Fruit fly (Drosophila melanogaster) whole organism, embryonic: Measurements from ENCODE around the gene CG14174.

ENCODE experiments used
- Antp ChIP-seq: fragments of 200-800 bp; sonication (Bioruptor generic); optimal IDR thresholded peaks from 3 replicates; lab custom pipeline; 2016; ENCODE audit warnings: missing biosample characterization, missing genetic modification characterization
- BtbVII ChIP-seq: fragments of 200-800 bp; sonication (Bioruptor generic); optimal IDR thresholded peaks from 3 replicates; lab custom pipeline; 2017; ENCODE audit warnings: missing biosample characterization, mild to moderate bottlenecking, missing genetic modification characterization
- CG10654 ChIP-seq: fragments of 200-800 bp; sonication (Bioruptor generic); optimal IDR thresholded peaks from 2 replicates; lab custom pipeline; 2016; ENCODE audit warnings: missing biosample characterization, missing genetic modification characterization
- CG11504 ChIP-seq: fragments of 200-800 bp; sonication (Bioruptor generic); optimal IDR thresholded peaks from 3 replicates; lab custom pipeline; 2019; ENCODE audit warnings: missing biosample characterization, mild to moderate bottlenecking, missing genetic modification characterization, moderate library complexity
- CG11723 ChIP-seq: fragments of 200-800 bp; sonication (Bioruptor generic); optimal IDR thresholded peaks from 2 replicates; lab custom pipeline; 2017; ENCODE audit warnings: missing biosample characterization, mild to moderate bottlenecking, missing genetic modification characterization
- CG1233 ChIP-seq: fragments of 200-800 bp; sonication (Bioruptor generic); optimal IDR thresholded peaks from 4 replicates; lab custom pipeline; 2018; ENCODE audit warnings: missing biosample characterization, mild to moderate bottlenecking, missing genetic modification characterization
- CG13894 ChIP-seq: fragments of 200-800 bp; sonication (Bioruptor generic); optimal IDR thresholded peaks from 3 replicates; lab custom pipeline; 2018; ENCODE audit warnings: missing biosample characterization, mild to moderate bottlenecking, missing genetic modification characterization, moderate library complexity
- CG1647 ChIP-seq: fragments of 200-800 bp; sonication (Bioruptor generic); optimal IDR thresholded peaks from 3 replicates; lab custom pipeline; 2016; ENCODE audit warnings: missing biosample characterization, missing genetic modification characterization
- CG18476 ChIP-seq: fragments of 200-800 bp; sonication (Bioruptor generic); optimal IDR thresholded peaks from 2 replicates; lab custom pipeline; 2016; ENCODE audit warnings: missing biosample characterization, mild to moderate bottlenecking, missing genetic modification characterization
- CG18764 ChIP-seq: fragments of 200-800 bp; sonication (Bioruptor generic); optimal IDR thresholded peaks from 3 replicates; lab custom pipeline; 2016; ENCODE audit warnings: missing biosample characterization, missing genetic modification characterization
- CG2129 ChIP-seq: fragments of 200-800 bp; sonication (Bioruptor generic); IDR thresholded peaks from 2 replicates; pipeline ENCODE4 v1.3.6; 2022; ENCODE audit warnings: missing biosample characterization, missing genetic modification characterization; ENCODE audit not compliant: partially characterized antibody
- CG33213 ChIP-seq: fragments of 200-800 bp; sonication (Bioruptor generic); optimal IDR thresholded peaks from 3 replicates; lab custom pipeline; 2016; ENCODE audit warnings: missing biosample characterization, missing genetic modification characterization
- CG6689 ChIP-seq: fragments of 200-800 bp; sonication (Bioruptor generic); IDR thresholded peaks from 2 replicates; pipeline ENCODE4 v1.3.6; 2022; ENCODE audit warnings: missing biosample characterization, missing genetic modification characterization
- CG7839 ChIP-seq: fragments of 200-800 bp; sonication (Bioruptor generic); optimal IDR thresholded peaks from 3 replicates; lab custom pipeline; 2018; ENCODE audit warnings: missing biosample characterization, mild to moderate bottlenecking, missing genetic modification characterization, moderate library complexity
- CG9437 ChIP-seq: fragments of 200-800 bp; sonication (Bioruptor generic); optimal IDR thresholded peaks from 2 replicates; lab custom pipeline; 2018; ENCODE audit warnings: missing biosample characterization, mild to moderate bottlenecking, missing genetic modification characterization
- Camta ChIP-seq: fragments of 200-800 bp; sonication (Bioruptor generic); optimal IDR thresholded peaks from 2 replicates; lab custom pipeline; 2016; ENCODE audit warnings: missing biosample characterization, missing genetic modification characterization
- Chrac-16 ChIP-seq: fragments of 200-800 bp; sonication (Bioruptor generic); optimal IDR thresholded peaks from 3 replicates; lab custom pipeline; 2016; ENCODE audit warnings: missing biosample characterization, missing genetic modification characterization
- CrebB ChIP-seq: fragments of 200-800 bp; sonication (Bioruptor generic); optimal IDR thresholded peaks from 3 replicates; lab custom pipeline; 2018; ENCODE audit warnings: missing biosample characterization, mild to moderate bottlenecking, missing genetic modification characterization
- Doc2 ChIP-seq: fragments of 200-800 bp; sonication (Bioruptor generic); IDR thresholded peaks from 2 replicates; pipeline ENCODE4 v1.3.6; 2022; ENCODE audit warnings: missing biosample characterization, missing genetic modification characterization
- Doc3 ChIP-seq: fragments of 200-800 bp; sonication (Bioruptor generic); IDR thresholded peaks from 3 replicates; pipeline ENCODE4 v1.3.6; 2022; ENCODE audit warnings: missing biosample characterization, missing genetic modification characterization; ENCODE audit not compliant: partially characterized antibody
- Drgx ChIP-seq: fragments of 200-800 bp; sonication (Bioruptor generic); IDR thresholded peaks from 2 replicates; pipeline ENCODE4 v1.3.6; 2022; ENCODE audit warnings: missing biosample characterization, missing genetic modification characterization
- Gug ChIP-seq: fragments of 200-800 bp; sonication (Bioruptor generic); IDR thresholded peaks from 4 replicates; pipeline ENCODE4 v1.3.6; 2022; ENCODE audit warnings: missing biosample characterization, missing genetic modification characterization
- Hand ChIP-seq: fragments of 200-800 bp; sonication (Bioruptor generic); optimal IDR thresholded peaks from 2 replicates; lab custom pipeline; 2017; ENCODE audit warnings: mild to moderate bottlenecking, missing biosample characterization, missing genetic modification reagents, missing genetic modification characterization
- Hsf ChIP-seq: fragments of 200-800 bp; sonication (Bioruptor generic); optimal IDR thresholded peaks from 3 replicates; lab custom pipeline; 2016; ENCODE audit warnings: missing biosample characterization, missing genetic modification characterization
- Med ChIP-seq: fragments of 200-800 bp; sonication (Bioruptor generic); peaks from one replicate; lab custom pipeline; 2016; ENCODE audit warnings: missing biosample characterization, missing genetic modification characterization, mild to moderate bottlenecking, inconsistent platforms, moderate library complexity
- Pdp1 ChIP-seq, 2 experiments: fragments of 200-800 bp; sonication (Bioruptor generic); optimal IDR thresholded peaks; 3 replicates each; lab custom pipeline; 2016; ENCODE audit warnings: missing biosample characterization in 2 of 2, missing genetic modification characterization in 2 of 2, mild to moderate bottlenecking in 1 of 2, moderate library complexity in 1 of 2
- Side ChIP-seq: fragments of 200-800 bp; sonication (Bioruptor generic); optimal IDR thresholded peaks from 2 replicates; lab custom pipeline; 2016; ENCODE audit warnings: missing biosample characterization, missing genetic modification characterization
- Six4 ChIP-seq: fragments of 200-800 bp; sonication (Bioruptor generic); optimal IDR thresholded peaks from 2 replicates; lab custom pipeline; 2016; ENCODE audit warnings: missing biosample characterization, missing genetic modification characterization
- TFAM ChIP-seq: fragments of 200-800 bp; sonication (Bioruptor generic); optimal IDR thresholded peaks from 2 replicates; lab custom pipeline; 2017; ENCODE audit warnings: missing biosample characterization, missing genetic modification characterization, inconsistent platforms
- ac ChIP-seq: fragments of 200-800 bp; sonication (Bioruptor generic); optimal IDR thresholded peaks from 3 replicates; lab custom pipeline; 2017; ENCODE audit warnings: missing biosample characterization, mild to moderate bottlenecking, missing genetic modification characterization
- ato ChIP-seq: fragments of 200-800 bp; sonication (Bioruptor generic); IDR thresholded peaks from 2 replicates; pipeline ENCODE4 v1.3.6; 2022; ENCODE audit warnings: missing biosample characterization, missing genetic modification characterization; ENCODE audit not compliant: partially characterized antibody
- chinmo ChIP-seq: fragments of 200-800 bp; sonication (Bioruptor generic); IDR thresholded peaks from 4 replicates; pipeline ENCODE4 v1.3.6; 2022; ENCODE audit warnings: missing biosample characterization, missing genetic modification characterization; ENCODE audit not compliant: partially characterized antibody
- corto ChIP-seq: fragments of 200-800 bp; sonication (Bioruptor generic); optimal IDR thresholded peaks from 2 replicates; lab custom pipeline; 2016; ENCODE audit warnings: missing biosample characterization, mild to moderate bottlenecking, missing genetic modification characterization, moderate library complexity
- cwo ChIP-seq: fragments of 200-800 bp; sonication (Bioruptor generic); optimal IDR thresholded peaks from 3 replicates; lab custom pipeline; 2017; ENCODE audit warnings: missing biosample characterization, missing genetic modification characterization, mild to moderate bottlenecking, moderate library complexity, missing genetic modification reagents
- dmrt11E ChIP-seq: fragments of 200-800 bp; sonication (Bioruptor generic); optimal IDR thresholded peaks from 3 replicates; lab custom pipeline; 2018; ENCODE audit warnings: missing biosample characterization, mild to moderate bottlenecking, missing genetic modification characterization, moderate library complexity
- dmrt99B ChIP-seq: fragments of 200-800 bp; sonication (Bioruptor generic); optimal IDR thresholded peaks from 2 replicates; lab custom pipeline; 2018; ENCODE audit warnings: missing biosample characterization, mild to moderate bottlenecking, missing genetic modification characterization, moderate library complexity
- emc ChIP-seq: fragments of 200-800 bp; sonication (Bioruptor generic); optimal IDR thresholded peaks from 2 replicates; lab custom pipeline; 2016; ENCODE audit warnings: missing biosample characterization, missing genetic modification characterization
- gem ChIP-seq: fragments of 200-800 bp; sonication (Bioruptor generic); optimal IDR thresholded peaks from 2 replicates; lab custom pipeline; 2019; ENCODE audit warnings: missing biosample characterization, mild to moderate bottlenecking, missing genetic modification characterization, moderate library complexity
- ham ChIP-seq: fragments of 200-800 bp; sonication (Bioruptor generic); IDR thresholded peaks from 2 replicates; pipeline ENCODE4 v1.3.6; 2022; ENCODE audit warnings: missing biosample characterization, missing genetic modification characterization
- kay ChIP-seq: fragments of 200-800 bp; sonication (Bioruptor generic); optimal IDR thresholded peaks from 2 replicates; lab custom pipeline; 2016; ENCODE audit warnings: missing biosample characterization, missing genetic modification characterization
- luna ChIP-seq: fragments of 200-800 bp; sonication (Bioruptor generic); optimal IDR thresholded peaks from 2 replicates; lab custom pipeline; 2016; ENCODE audit warnings: missing biosample characterization, missing genetic modification characterization
- prd ChIP-seq, 3 experiments: fragments of >200 bp in 2 of 3; fragments of 200-800 bp in 1 of 3; sonication (Bioruptor generic) in 1 of 3; optimal IDR thresholded peaks in 2 of 3; IDR thresholded peaks in 1 of 3; 2 replicates in 2 of 3; 3 replicates in 1 of 3; pipeline versions ENCODE4 v1.3.6 to Lab custom; 2017 to 2022; ENCODE audit warnings: missing biosample characterization in 1 of 3, missing genetic modification characterization in 1 of 3
- sim ChIP-seq: fragments of 200-800 bp; sonication (Bioruptor generic); IDR thresholded peaks from 2 replicates; pipeline ENCODE4 v1.3.6; 2022; ENCODE audit warnings: missing biosample characterization, missing genetic modification characterization
- sima ChIP-seq: fragments of 200-800 bp; sonication (Bioruptor generic); optimal IDR thresholded peaks from 2 replicates; lab custom pipeline; 2016; ENCODE audit warnings: missing biosample characterization, missing genetic modification characterization
- slou ChIP-seq: fragments of 200-800 bp; sonication (Bioruptor generic); optimal IDR thresholded peaks from 3 replicates; lab custom pipeline; 2016; ENCODE audit warnings: missing biosample characterization, missing genetic modification characterization
- unpg ChIP-seq: fragments of 200-800 bp; sonication (Bioruptor generic); optimal IDR thresholded peaks from 3 replicates; lab custom pipeline; 2018; ENCODE audit warnings: missing biosample characterization, mild to moderate bottlenecking, missing genetic modification characterization, moderate library complexity
- zf30C ChIP-seq: fragments of 200-800 bp; sonication (Bioruptor generic); optimal IDR thresholded peaks from 3 replicates; lab custom pipeline; 2018; ENCODE audit warnings: missing biosample characterization, mild to moderate bottlenecking, missing genetic modification characterization

The CG14174 gene

DNA sequence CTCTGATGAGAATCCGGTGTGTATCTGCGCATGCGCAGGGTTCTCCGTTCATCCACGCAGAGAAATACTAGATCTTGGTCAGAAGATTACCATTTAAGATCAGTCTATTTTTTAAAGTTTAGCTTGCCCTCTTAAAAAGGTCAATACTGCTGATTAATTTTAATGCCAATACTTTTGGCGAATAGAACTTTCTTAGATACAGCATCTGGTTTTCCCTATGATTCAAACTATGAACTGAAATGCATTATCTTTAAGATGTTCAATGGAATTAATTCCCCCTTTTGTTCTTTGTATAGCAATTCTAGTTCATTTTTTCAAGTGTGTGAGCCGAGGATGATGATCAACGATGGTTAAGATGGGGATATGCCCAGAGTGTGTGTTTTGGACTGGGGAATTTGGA is 23.2 kb downstream of the CG14174 start (continued):
- TF ChIP-seq CG11504 (peak; percentile 14), Med (GFP tag; lab: Kevin White, UChicago) (peak; percentile 8), prd (optimal IDR thresholded peaks at IDR 0.05; lab: Kevin White, UChicago) (no peak), prd (GFP tag; IDR thresholded peaks at IDR 0.05; lab: Robert Waterston, UW) (peak; percentile 24; the same call in 1 of the 3 replicates), kay (GFP tag; lab: Kevin White, UChicago) (no peak), dmrt11E (tag; lab: Kevin White, UChicago) (peak; percentile 3), ac (no peak), gem (tag; lab: Kevin White, UChicago) (peak; percentile 4), dmrt99B (tag; lab: Kevin White, UChicago) (peak; percentile 3)

DNA sequence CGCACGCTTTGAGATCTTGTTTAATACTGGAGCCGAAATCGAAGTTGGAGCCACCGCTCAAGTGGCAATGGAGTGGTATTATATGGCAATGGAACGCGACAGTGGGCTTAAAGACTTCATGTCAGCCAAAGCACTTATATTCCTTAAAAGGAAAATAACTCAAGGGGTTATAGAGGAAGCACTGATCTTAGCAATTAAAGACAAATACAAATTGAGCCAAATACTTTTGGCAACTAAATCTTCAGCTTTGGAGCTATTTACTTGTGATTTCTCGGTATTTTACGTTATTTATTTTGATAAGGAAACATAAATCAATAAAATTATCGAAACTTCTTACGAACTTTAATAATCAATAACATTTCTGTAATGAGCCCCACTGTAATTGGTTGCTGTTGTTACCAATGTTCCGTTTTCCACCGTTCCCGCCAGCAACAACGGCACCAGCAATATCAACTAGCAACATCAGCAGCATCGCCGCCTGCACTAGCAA is 25.0 kb downstream of the CG14174 start:
- peak; percentile 59 for TF ChIP-seq CG11723 (GFP tag; lab: Kevin White, UChicago)
- no peak for TF ChIP-seq Doc3 (GFP tag; lab: Robert Waterston, UW)
- TF ChIP-seq ham (GFP tag; lab: Robert Waterston, UW): no peak
- TF ChIP-seq CG13894 (tag; lab: Kevin White, UChicago): peak; percentile 53
- TF ChIP-seq Doc2: peak; percentile 11; the same call in 1 of the 2 replicates
- peak; percentile 93 for TF ChIP-seq BtbVII (GFP tag; lab: Kevin White, UChicago)
- TF ChIP-seq luna (GFP tag; lab: Kevin White, UChicago): no peak
- peak; percentile 83 for TF ChIP-seq CG7839
- peak; percentile 80 for TF ChIP-seq CG1647 (GFP tag; lab: Kevin White, UChicago)
- peak; percentile 92 for TF ChIP-seq CG18764
- peak; percentile 34 for TF ChIP-seq ac
- peak; percentile 68 for TF ChIP-seq Side (GFP tag; lab: Kevin White, UChicago)
- TF ChIP-seq CG18476 (GFP tag; lab: Kevin White, UChicago): peak; percentile 91
- TF ChIP-seq Hsf: peak; percentile 68
- no peak for TF ChIP-seq zf30C (GFP tag; lab: Kevin White, UChicago)
- peak; percentile 58 to 76 for TF ChIP-seq Pdp1 (GFP tag; optimal IDR thresholded peaks at IDR 0.05; lab: Kevin White, UChicago)
- peak; percentile 42 for TF ChIP-seq Hand (GFP tag; lab: Kevin White, UChicago)
- TF ChIP-seq CG2129 (GFP tag; lab: Robert Waterston, UW): no peak
- peak; percentile 55 for TF ChIP-seq TFAM (GFP tag; lab: Kevin White, UChicago)
- peak; percentile 73 for TF ChIP-seq Gug
- peak; percentile 78 for TF ChIP-seq Six4
- peak; percentile 89 for TF ChIP-seq corto (GFP tag; lab: Kevin White, UChicago)
- TF ChIP-seq Drgx (GFP tag; lab: Robert Waterston, UW): peak; percentile 96
- TF ChIP-seq CG33213: peak; percentile 78
- TF ChIP-seq cwo (GFP tag; lab: Kevin White, UChicago): peak; percentile 82
- peak; percentile 95 for TF ChIP-seq CG6689 (GFP tag; lab: Robert Waterston, UW)
- TF ChIP-seq Camta: peak; percentile 78
- peak; percentile 72 for TF ChIP-seq CG9437
- peak; percentile 80 for TF ChIP-seq sima (GFP tag; lab: Kevin White, UChicago)
- no peak for TF ChIP-seq prd (optimal IDR thresholded peaks at IDR 0.05; lab: Kevin White, UChicago)
- peak; percentile 86 for TF ChIP-seq prd (GFP tag; IDR thresholded peaks at IDR 0.05; lab: Robert Waterston, UW)
- peak; percentile 57 for TF ChIP-seq Chrac-16 (GFP tag; lab: Kevin White, UChicago)
- peak; percentile 78; the same call in 1 of the 2 replicates for TF ChIP-seq sim (GFP tag; lab: Robert Waterston, UW)
- TF ChIP-seq emc (GFP tag; lab: Kevin White, UChicago): peak; percentile 40
- no peak for TF ChIP-seq chinmo (GFP tag; lab: Robert Waterston, UW)
- peak; percentile 72 for TF ChIP-seq CG1233 (GFP tag; lab: Kevin White, UChicago)
- TF ChIP-seq unpg (GFP tag; lab: Kevin White, UChicago): peak; percentile 88
- TF ChIP-seq Antp: peak; percentile 80
- peak; percentile 90 for TF ChIP-seq CG10654 (GFP tag; lab: Kevin White, UChicago)
- peak; percentile 34 for TF ChIP-seq CrebB
- no peak for TF ChIP-seq ato
- peak; percentile 19 for TF ChIP-seq slou (GFP tag; lab: Kevin White, UChicago)
